Worm (Caenorhabditis elegans) whole organism, L3 larva: Measurements from ENCODE around the gene F32D8.14.

Source experiments
- R02D3.7 ChIP-seq: fragments of 150-350 bp; optimal IDR thresholded peaks from 2 replicates; lab custom pipeline; 2014; ENCODE audit warnings: missing biosample characterization, missing genetic modification characterization
- ZK546.5 ChIP-seq: sonication (generic microtip); optimal IDR thresholded peaks from 2 replicates; lab custom pipeline; 2017; ENCODE audit warnings: missing biosample characterization, missing genetic modification characterization
- aly-2 ChIP-seq: fragments of 150-350 bp; optimal IDR thresholded peaks from 2 replicates; lab custom pipeline; 2014; ENCODE audit warnings: missing biosample characterization, missing genetic modification characterization
- ama-1 ChIP-seq: fragments of 150-350 bp; optimal IDR thresholded peaks from 2 replicates; lab custom pipeline; 2018
- ceh-28 ChIP-seq: fragments of 150-350 bp; optimal IDR thresholded peaks from 2 replicates; lab custom pipeline; 2014; ENCODE audit warnings: missing biosample characterization, missing genetic modification reagents, missing genetic modification characterization
- ceh-82 ChIP-seq: fragments of 150-350 bp; optimal IDR thresholded peaks from 2 replicates; lab custom pipeline; 2014; ENCODE audit warnings: missing biosample characterization, missing genetic modification characterization
- ceh-9 ChIP-seq: sonication (generic microtip); optimal IDR thresholded peaks from 2 replicates; lab custom pipeline; 2018; ENCODE audit warnings: missing biosample characterization, missing genetic modification characterization
- egl-27 ChIP-seq: sonication (generic microtip); optimal IDR thresholded peaks from 4 replicates; lab custom pipeline; 2017; ENCODE audit warnings: missing biosample characterization, missing genetic modification reagents, missing genetic modification characterization
- egl-5 ChIP-seq: fragments of 150-350 bp; optimal IDR thresholded peaks from 2 replicates; lab custom pipeline; 2017; ENCODE audit warnings: missing biosample characterization, missing genetic modification reagents, missing genetic modification characterization, inconsistent platforms
- elt-1 ChIP-seq: fragments of 150-350 bp; optimal IDR thresholded peaks from 2 replicates; lab custom pipeline; 2014; ENCODE audit warnings: missing biosample characterization, missing genetic modification characterization
- elt-2 ChIP-seq: sonication (generic microtip); optimal IDR thresholded peaks from 2 replicates; lab custom pipeline; 2016; ENCODE audit warnings: missing genetic modification reagents, mild to moderate bottlenecking, missing genetic modification characterization, missing compliant biosample characterization
- elt-3 ChIP-seq, 3 experiments: fragments of 150-350 bp in 1 of 3; sonication (generic microtip) in 2 of 3; optimal IDR thresholded peaks; 2 replicates in 2 of 3; 4 replicates in 1 of 3; lab custom pipeline; 2014 to 2017; ENCODE audit warnings: missing biosample characterization in 3 of 3, missing genetic modification characterization in 3 of 3
- fkh-10 ChIP-seq: sonication (generic microtip); optimal IDR thresholded peaks from 2 replicates; lab custom pipeline; 2017; ENCODE audit warnings: missing biosample characterization, missing genetic modification reagents, missing genetic modification characterization
- fkh-2 ChIP-seq: fragments of 150-350 bp; optimal IDR thresholded peaks from 2 replicates; lab custom pipeline; 2014; ENCODE audit warnings: missing biosample characterization, missing genetic modification reagents, missing genetic modification characterization
- fos-1 ChIP-seq: fragments of 150-350 bp; optimal IDR thresholded peaks from 2 replicates; lab custom pipeline; 2014; ENCODE audit warnings: missing biosample characterization, missing genetic modification characterization
- hmg-11 ChIP-seq: sonication (generic microtip); optimal IDR thresholded peaks from 2 replicates; lab custom pipeline; 2016; ENCODE audit warnings: missing genetic modification characterization, missing compliant biosample characterization
- jun-1 ChIP-seq: fragments of 150-350 bp; optimal IDR thresholded peaks from 2 replicates; lab custom pipeline; 2014; ENCODE audit warnings: missing biosample characterization, missing genetic modification reagents, missing genetic modification characterization
- lin-15B ChIP-seq: fragments of 150-350 bp; optimal IDR thresholded peaks from 2 replicates; lab custom pipeline; 2014; ENCODE audit warnings: missing biosample characterization, missing genetic modification characterization
- lin-39 ChIP-seq: fragments of 150-350 bp; optimal IDR thresholded peaks from 2 replicates; lab custom pipeline; 2018; ENCODE audit warnings: missing biosample characterization, missing genetic modification reagents, missing genetic modification characterization
- mml-1 ChIP-seq: fragments of 150-350 bp; sonication (generic microtip); optimal IDR thresholded peaks from 3 replicates; lab custom pipeline; 2014; ENCODE audit warnings: missing biosample characterization, missing genetic modification characterization
- nfya-1 ChIP-seq: sonication (generic microtip); optimal IDR thresholded peaks from 2 replicates; lab custom pipeline; 2017; ENCODE audit warnings: missing genetic modification characterization, mild to moderate bottlenecking, missing compliant biosample characterization, antibody characterized with exemption, moderate library complexity; ENCODE audit not compliant: insufficient read depth
- nhr-11 ChIP-seq: fragments of 150-350 bp; optimal IDR thresholded peaks from 2 replicates; lab custom pipeline; 2014; ENCODE audit warnings: missing biosample characterization, missing genetic modification characterization
- nhr-12 ChIP-seq: fragments of 150-350 bp; optimal IDR thresholded peaks from 2 replicates; lab custom pipeline; 2014; ENCODE audit warnings: missing biosample characterization, missing genetic modification characterization
- nhr-25 ChIP-seq: sonication (generic microtip); optimal IDR thresholded peaks from 2 replicates; lab custom pipeline; 2017; ENCODE audit warnings: missing biosample characterization, missing genetic modification characterization
- nhr-28 ChIP-seq: fragments of 150-350 bp; optimal IDR thresholded peaks from 2 replicates; lab custom pipeline; 2014; ENCODE audit warnings: missing biosample characterization, missing genetic modification characterization
- nhr-43 ChIP-seq: sonication (generic microtip); optimal IDR thresholded peaks from 2 replicates; lab custom pipeline; 2016; ENCODE audit warnings: mild to moderate bottlenecking, missing genetic modification characterization, missing compliant biosample characterization; ENCODE audit not compliant: poor library complexity, severe bottlenecking
- nhr-67 ChIP-seq: fragments of 150-350 bp; optimal IDR thresholded peaks from 2 replicates; lab custom pipeline; 2014; ENCODE audit warnings: missing biosample characterization, missing genetic modification characterization
- nhr-76 ChIP-seq: fragments of 150-350 bp; sonication (generic microtip); optimal IDR thresholded peaks from 5 replicates; lab custom pipeline; 2014; ENCODE audit warnings: missing biosample characterization, missing genetic modification characterization
- pha-4 ChIP-seq: fragments of 150-350 bp; optimal IDR thresholded peaks from 2 replicates; lab custom pipeline; 2014; ENCODE audit warnings: missing biosample characterization, missing genetic modification reagents, missing genetic modification characterization
- pqm-1 ChIP-seq: fragments of 150-350 bp; optimal IDR thresholded peaks from 2 replicates; lab custom pipeline; 2017; ENCODE audit warnings: missing biosample characterization, missing genetic modification characterization, inconsistent platforms
- snpc-4 ChIP-seq: fragments of 150-350 bp; optimal IDR thresholded peaks from 2 replicates; lab custom pipeline; 2014; ENCODE audit warnings: missing biosample characterization, missing genetic modification characterization
- tbx-2 ChIP-seq: sonication (generic microtip); optimal IDR thresholded peaks from 2 replicates; lab custom pipeline; 2016; ENCODE audit warnings: mild to moderate bottlenecking, missing genetic modification characterization, missing compliant biosample characterization
- unc-39 ChIP-seq: sonication (generic microtip); optimal IDR thresholded peaks from 4 replicates; lab custom pipeline; 2017; ENCODE audit warnings: missing biosample characterization, missing genetic modification characterization
- unc-62 ChIP-seq: fragments of 150-350 bp; sonication (generic microtip); optimal IDR thresholded peaks from 4 replicates; lab custom pipeline; 2014; ENCODE audit warnings: missing biosample characterization, missing genetic modification reagents, missing genetic modification characterization
- zag-1 ChIP-seq: fragments of 150-350 bp; optimal IDR thresholded peaks from 2 replicates; lab custom pipeline; 2014; ENCODE audit warnings: missing biosample characterization, missing genetic modification characterization
- ztf-11 ChIP-seq: fragments of 150-350 bp; optimal IDR thresholded peaks from 2 replicates; lab custom pipeline; 2014; ENCODE audit warnings: missing biosample characterization, missing genetic modification characterization

F32D8.14 gene

DNA sequence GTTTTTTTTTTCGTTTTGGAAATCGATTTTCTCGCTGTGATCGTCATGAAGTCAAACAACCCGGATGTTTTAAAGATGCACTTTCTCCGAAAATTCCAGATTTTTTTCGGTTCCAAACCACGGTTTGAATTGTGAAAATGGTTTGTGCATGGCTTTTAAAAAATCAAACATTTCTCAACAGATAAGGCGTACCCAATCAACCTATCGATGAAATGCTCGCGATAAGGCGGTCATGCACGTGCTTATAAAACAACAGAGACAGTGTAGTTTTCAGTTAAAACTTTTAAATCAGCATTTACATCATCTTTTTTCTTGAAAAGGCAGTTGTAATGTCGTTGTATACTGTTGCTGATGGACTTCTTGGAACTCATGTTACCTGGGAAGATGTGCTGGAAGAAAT lies 37.8 kb upstream of the F32D8.14 start, which contains the start of gene F58B4.5:
Gene F58B4.5 (plus strand): TSS at position 283 of the 400 bp plus-strand sequence.
- TF ChIP-seq pqm-1 (peak; percentile 29), jun-1 (tag; lab: Kevin White, UChicago) (no peak), elt-2 (tag; lab: Kevin White, UChicago) (peak; percentile 94)

- TF ChIP-seq egl-5 (tag; lab: Kevin White, UChicago) (no peak), elt-1 (no peak), nfya-1 (tag; lab: Kevin White, UChicago) (no peak), hmg-11 (tag; lab: Kevin White, UChicago) (no peak), ztf-11 (no peak), nhr-12 (tag; lab: Kevin White, UChicago) (no peak), egl-27 (tag; lab: Kevin White, UChicago) (no peak), fkh-2 (tag; lab: Kevin White, UChicago) (no peak), nhr-67 (tag; lab: Kevin White, UChicago) (no peak), elt-3 (tag; optimal IDR thresholded peaks at IDR 0.05; lab: Kevin White, UChicago) (no peak), nhr-28 (no peak), R02D3.7 (tag; lab: Kevin White, UChicago) (no peak), lin-15B (tag; lab: Kevin White, UChicago) (no peak), nhr-11 (tag; lab: Kevin White, UChicago) (no peak), fkh-10 (no peak), pqm-1 (no peak), unc-62 (GFP tag; lab: Kevin White, UChicago) (no peak), snpc-4 (tag; lab: Kevin White, UChicago) (no peak), ceh-9 (tag; lab: Kevin White, UChicago) (no peak)
- TF ChIP-seq, all 47 proteins: peak for 0
Observed at ce11 chrV:10931189-10931588, 36.6 kb upstream of the F32D8.14 start, which contains the start of gene scvp-1. Gene scvp-1 (minus strand): TSS chrV:10931289.

- TF ChIP-seq ztf-11 (no peak), lin-39 (no peak)
Observed at ce11 chrV:10929511-10929910, 34.9 kb upstream of the F32D8.14 start, which contains the start of gene F58B4.3. Gene F58B4.3 (plus strand): TSS chrV:10929811.

ce11 chrV:10925658-10926057 lies 31.1 kb upstream of the F32D8.14 start:
- TF ChIP-seq nhr-25 (tag; lab: Kevin White, UChicago) (no peak), jun-1 (tag; lab: Kevin White, UChicago) (no peak), nhr-76 (tag; lab: Kevin White, UChicago) (no peak), ama-1 (lab: Kevin White, UChicago) (no peak), nhr-43 (tag; lab: Kevin White, UChicago) (no peak), nhr-67 (tag; lab: Kevin White, UChicago) (no peak), fos-1 (tag; lab: Kevin White, UChicago) (no peak), nhr-11 (tag; lab: Kevin White, UChicago) (no peak), ceh-82 (no peak), unc-62 (GFP tag; lab: Kevin White, UChicago) (no peak), tbx-2 (no peak), nhr-12 (tag; lab: Kevin White, UChicago) (no peak), lin-15B (tag; lab: Kevin White, UChicago) (no peak)
- TF ChIP-seq, all 47 proteins: peak for 0

- TF ChIP-seq ZK546.5: no peak
- no peak for TF ChIP-seq nhr-67 (tag; lab: Kevin White, UChicago)
- TF ChIP-seq elt-2 (tag; lab: Kevin White, UChicago): no peak
- no peak for TF ChIP-seq R02D3.7 (tag; lab: Kevin White, UChicago)
- no peak for TF ChIP-seq ceh-9 (tag; lab: Kevin White, UChicago)
- no peak for TF ChIP-seq aly-2 (tag; lab: Kevin White, UChicago)
Observed at ce11 chrV:10924731-10925130, 30.1 kb upstream of the F32D8.14 start, which contains the start of gene F58B4.6. Gene F58B4.6 (plus strand): TSS chrV:10925031.

- no peak for TF ChIP-seq ZK546.5
- no peak for TF ChIP-seq fos-1 (tag; lab: Kevin White, UChicago)
- no peak for TF ChIP-seq nhr-11 (tag; lab: Kevin White, UChicago)
- TF ChIP-seq elt-2 (tag; lab: Kevin White, UChicago): no peak
- TF ChIP-seq ztf-11: no peak
- TF ChIP-seq pha-4 (tag; lab: Kevin White, UChicago): no peak
- no peak for TF ChIP-seq ceh-28 (tag; lab: Kevin White, UChicago)
- TF ChIP-seq fkh-2 (tag; lab: Kevin White, UChicago): no peak
- TF ChIP-seq elt-1: no peak
- no peak for TF ChIP-seq unc-39 (tag; lab: Kevin White, UChicago)
- TF ChIP-seq mml-1 (tag; lab: Kevin White, UChicago): no peak
- no peak for TF ChIP-seq egl-5 (tag; lab: Kevin White, UChicago)
- TF ChIP-seq elt-3 (tag; optimal IDR thresholded peaks at IDR 0.05; lab: Kevin White, UChicago): no peak
- TF ChIP-seq zag-1 (tag; lab: Kevin White, UChicago): no peak
- TF ChIP-seq, all 47 proteins: peak for 0
Observed at ce11 chrV:10923229-10923628, 28.6 kb upstream of the F32D8.14 start, which contains the start of gene F58B4.7. Gene F58B4.7 (minus strand): TSS chrV:10923329.
